Fruit fly (Drosophila melanogaster): ENCODE data around the gene frm.

The frm gene

dm6 chr3L:5562584-5562983, 11.6 kb upstream of the frm start:
- TF ChIP-seq svp (GFP tag) (peak; percentile 97), CG4318 (GFP tag; optimal IDR thresholded peaks at IDR 0.05) (no peak), cyc (GFP tag; optimal IDR thresholded peaks at IDR 0.05) (no peak), pdm3 (GFP tag; optimal IDR thresholded peaks at IDR 0.05) (no peak)

- TF ChIP-seq fkh (GFP tag; optimal IDR thresholded peaks at IDR 0.05) (peak; percentile 37), Smox (GFP tag; optimal IDR thresholded peaks at IDR 0.05) (no peak)
These were observed 10.4 kb upstream of the frm start, which contains the start of gene sinu for dm6 chr3L:5561341-5561740. Gene sinu, minus strand, starts transcription at chr3L:5561598.

dm6 chr3L:5556195-5556594, 5.2 kb upstream of the frm start:
- TF ChIP-seq CG3919 (GFP tag; optimal IDR thresholded peaks at IDR 0.05): no peak
- no peak for TF ChIP-seq svp (GFP tag)
- TF ChIP-seq CG15336 (GFP tag; IDR thresholded peaks at IDR 0.05): no peak
- no peak for TF ChIP-seq dac (GFP tag; optimal IDR thresholded peaks at IDR 0.05)
- no peak for TF ChIP-seq Hr39 (GFP tag; optimal IDR thresholded peaks at IDR 0.05)
- no peak for TF ChIP-seq CG32006 (GFP tag; optimal IDR thresholded peaks at IDR 0.05)
- TF ChIP-seq Smox (GFP tag; optimal IDR thresholded peaks at IDR 0.05): no peak
- no peak for TF ChIP-seq ss (GFP tag; optimal IDR thresholded peaks at IDR 0.05)
- no peak for TF ChIP-seq dsx (GFP tag; optimal IDR thresholded peaks at IDR 0.05; ENCODE audit: poor library complexity, severe bottlenecking)
- TF ChIP-seq Hr38 (GFP tag; optimal IDR thresholded peaks at IDR 0.05): no peak
- no peak for TF ChIP-seq pdm3 (GFP tag; optimal IDR thresholded peaks at IDR 0.05)

- no peak for TF ChIP-seq Lpt (GFP tag; optimal IDR thresholded peaks at IDR 0.05)
- TF ChIP-seq Sox102F (GFP tag; optimal IDR thresholded peaks at IDR 0.05): peak; percentile 48
- peak; percentile 60 for TF ChIP-seq CG31627 (GFP tag; optimal IDR thresholded peaks at IDR 0.05)
- TF ChIP-seq Hr39 (GFP tag; optimal IDR thresholded peaks at IDR 0.05): no peak
- TF ChIP-seq ss (GFP tag; optimal IDR thresholded peaks at IDR 0.05): peak in 1 of 2 experiments; percentile 26
- peak; percentile 78 for TF ChIP-seq esn (GFP tag; optimal IDR thresholded peaks at IDR 0.05)
- TF ChIP-seq fd59A (GFP tag; optimal IDR thresholded peaks at IDR 0.05): peak; percentile 2
- TF ChIP-seq Smox (GFP tag; optimal IDR thresholded peaks at IDR 0.05): no peak
- TF ChIP-seq CG6854 (GFP tag; optimal IDR thresholded peaks at IDR 0.05): no peak
- peak; percentile 52 for TF ChIP-seq CG6792 (GFP tag; optimal IDR thresholded peaks at IDR 0.05)
- TF ChIP-seq eg (GFP tag; IDR thresholded peaks at IDR 0.05): peak; percentile 63; the same call in 2 of the 3 replicates
- TF ChIP-seq spab (GFP tag; optimal IDR thresholded peaks at IDR 0.05): no peak
- TF ChIP-seq CG8119 (GFP tag; IDR thresholded peaks at IDR 0.05): no peak
- TF ChIP-seq Gug (GFP tag; IDR thresholded peaks at IDR 0.05): 0 out of 2 replicates have a peak, but pooled peaks have one; percentile 22
- TF ChIP-seq topi (GFP tag; optimal IDR thresholded peaks at IDR 0.05): peak; percentile 74
- TF ChIP-seq Hr4 (GFP tag; optimal IDR thresholded peaks at IDR 0.05): no peak
- TF ChIP-seq svp (GFP tag): peak; percentile 85
- no peak for TF ChIP-seq fd85E (GFP tag; optimal IDR thresholded peaks at IDR 0.05)
- peak; percentile 38 for TF ChIP-seq CG8319 (GFP tag; optimal IDR thresholded peaks at IDR 0.05)
- TF ChIP-seq Ets96B (tag; optimal IDR thresholded peaks at IDR 0.05): peak; percentile 40
- peak; percentile 53 for TF ChIP-seq Eip75B (GFP tag; optimal IDR thresholded peaks at IDR 0.05)
- TF ChIP-seq CG11902 (GFP tag; optimal IDR thresholded peaks at IDR 0.05): peak; percentile 65
- TF ChIP-seq Ets21C (GFP tag; optimal IDR thresholded peaks at IDR 0.05): peak; percentile 61
- no peak for TF ChIP-seq CG6276 (GFP tag; optimal IDR thresholded peaks at IDR 0.05)
- TF ChIP-seq net (GFP tag; optimal IDR thresholded peaks at IDR 0.05): no peak
- no peak for TF ChIP-seq CG16779 (tag; optimal IDR thresholded peaks at IDR 0.05)
- peak; percentile 34; the same call in 1 of the 2 replicates for TF ChIP-seq CG11294 (GFP tag; IDR thresholded peaks at IDR 0.05)
- peak; percentile 54 for TF ChIP-seq CG10631 (GFP tag; optimal IDR thresholded peaks at IDR 0.05)
- TF ChIP-seq Eip78C (GFP tag): peak; percentile 78
- TF ChIP-seq dsx (GFP tag; optimal IDR thresholded peaks at IDR 0.05; ENCODE audit: poor library complexity, severe bottlenecking): no peak
- TF ChIP-seq CG6808 (GFP tag; optimal IDR thresholded peaks at IDR 0.05): no peak
- TF ChIP-seq Hr38 (GFP tag; optimal IDR thresholded peaks at IDR 0.05): no peak
- TF ChIP-seq Met (GFP tag; optimal IDR thresholded peaks at IDR 0.05): peak; percentile 74
- peak; percentile 56 for TF ChIP-seq OdsH (GFP tag; optimal IDR thresholded peaks at IDR 0.05)
- TF ChIP-seq Eip93F (GFP tag; optimal IDR thresholded peaks at IDR 0.05): no peak
- TF ChIP-seq CG7368 (GFP tag; optimal IDR thresholded peaks at IDR 0.05): no peak
- no peak for TF ChIP-seq acj6 (GFP tag; optimal IDR thresholded peaks at IDR 0.05)
- no peak for TF ChIP-seq CG4318 (GFP tag; optimal IDR thresholded peaks at IDR 0.05)
- TF ChIP-seq lz (GFP tag; optimal IDR thresholded peaks at IDR 0.05): peak; percentile 71
These were observed 3.4 kb upstream of the frm start for dm6 chr3L:5554377-5554776.

All from whole organism, prepupa.